Worm (Caenorhabditis elegans) whole organism, early embryonic: ENCODE results near the gene Y57G11C.1130.

Experiments
- B0310.2 ChIP-seq: sonication (generic microtip); optimal IDR thresholded peaks from 2 replicates; lab custom pipeline; 2016; ENCODE audit warnings: mild to moderate bottlenecking, missing genetic modification characterization, missing compliant biosample characterization
- F13C5.2 ChIP-seq: sonication (generic microtip); optimal IDR thresholded peaks from 2 replicates; lab custom pipeline; 2017; ENCODE audit warnings: mild to moderate bottlenecking, missing genetic modification characterization, inconsistent platforms, missing compliant biosample characterization
- aly-1 ChIP-seq: sonication (generic microtip); optimal IDR thresholded peaks from 2 replicates; lab custom pipeline; 2016; ENCODE audit warnings: missing genetic modification characterization, missing compliant biosample characterization
- ama-1 ChIP-seq: fragments of 150-350 bp; optimal IDR thresholded peaks from 2 replicates; lab custom pipeline; 2014
- ceh-13 ChIP-seq: fragments of 200-800 bp; sonication (Bioruptor generic); optimal IDR thresholded peaks from 2 replicates; lab custom pipeline; 2018; ENCODE audit warnings: mild to moderate bottlenecking, missing genetic modification characterization, missing compliant biosample characterization
- ceh-36 ChIP-seq: sonication (generic microtip); optimal IDR thresholded peaks from 2 replicates; lab custom pipeline; 2016; ENCODE audit warnings: missing genetic modification characterization, inconsistent platforms, missing compliant biosample characterization
- ets-7 ChIP-seq: sonication (generic microtip); optimal IDR thresholded peaks from 2 replicates; lab custom pipeline; 2016; ENCODE audit warnings: missing genotype, missing genetic modification characterization, missing compliant biosample characterization
- flt-1 ChIP-seq: fragments of 200-800 bp; sonication (Bioruptor generic); IDR thresholded peaks from 2 replicates; pipeline ENCODE4 v1.3.6; 2022; ENCODE audit warnings: missing genetic modification characterization, missing compliant biosample characterization
- hmbx-1 ChIP-seq: sonication (generic microtip); optimal IDR thresholded peaks from 2 replicates; lab custom pipeline; 2016; ENCODE audit warnings: mild to moderate bottlenecking, missing genetic modification characterization, missing compliant biosample characterization
- hmg-4 ChIP-seq: fragments of 200-800 bp; sonication (Bioruptor generic); optimal IDR thresholded peaks from 2 replicates; lab custom pipeline; 2018; ENCODE audit warnings: mild to moderate bottlenecking, missing genetic modification characterization, missing compliant biosample characterization
- hnd-1 ChIP-seq: sonication (generic microtip); optimal IDR thresholded peaks from 2 replicates; lab custom pipeline; 2016; ENCODE audit warnings: missing genetic modification characterization, missing compliant biosample characterization
- pes-1 ChIP-seq: fragments of 200-800 bp; sonication (Bioruptor generic); IDR thresholded peaks from 2 replicates; pipeline ENCODE4 v1.3.6; 2022; ENCODE audit warnings: missing genetic modification reagents, missing genetic modification characterization, missing compliant biosample characterization
- scrt-1 ChIP-seq: fragments of 200-800 bp; sonication (Bioruptor generic); IDR thresholded peaks from 2 replicates; pipeline ENCODE4 v1.3.6; 2022; ENCODE audit warnings: missing genetic modification characterization, missing compliant biosample characterization
- sea-1 ChIP-seq: fragments of 200-800 bp; sonication (Bioruptor generic); conservative IDR thresholded peaks from 2 replicates; pipeline ENCODE4 v1.3.6; 2022; ENCODE audit warnings: missing genetic modification characterization, missing compliant biosample characterization
- tbx-11 ChIP-seq: fragments of 200-800 bp; sonication (Bioruptor generic); IDR thresholded peaks from 2 replicates; pipeline ENCODE4 v1.3.6; 2022; ENCODE audit warnings: missing genetic modification characterization, missing compliant biosample characterization
- tbx-37 ChIP-seq: fragments of 200-800 bp; sonication (Bioruptor generic); conservative IDR thresholded peaks from 2 replicates; pipeline ENCODE4 v1.3.6; 2022; ENCODE audit warnings: missing genetic modification reagents, missing genetic modification characterization, missing compliant biosample characterization
- tra-4 ChIP-seq: sonication (generic microtip); optimal IDR thresholded peaks from 2 replicates; lab custom pipeline; 2017; ENCODE audit warnings: missing genetic modification characterization, missing compliant biosample characterization

Gene Y57G11C.1130

DNA sequence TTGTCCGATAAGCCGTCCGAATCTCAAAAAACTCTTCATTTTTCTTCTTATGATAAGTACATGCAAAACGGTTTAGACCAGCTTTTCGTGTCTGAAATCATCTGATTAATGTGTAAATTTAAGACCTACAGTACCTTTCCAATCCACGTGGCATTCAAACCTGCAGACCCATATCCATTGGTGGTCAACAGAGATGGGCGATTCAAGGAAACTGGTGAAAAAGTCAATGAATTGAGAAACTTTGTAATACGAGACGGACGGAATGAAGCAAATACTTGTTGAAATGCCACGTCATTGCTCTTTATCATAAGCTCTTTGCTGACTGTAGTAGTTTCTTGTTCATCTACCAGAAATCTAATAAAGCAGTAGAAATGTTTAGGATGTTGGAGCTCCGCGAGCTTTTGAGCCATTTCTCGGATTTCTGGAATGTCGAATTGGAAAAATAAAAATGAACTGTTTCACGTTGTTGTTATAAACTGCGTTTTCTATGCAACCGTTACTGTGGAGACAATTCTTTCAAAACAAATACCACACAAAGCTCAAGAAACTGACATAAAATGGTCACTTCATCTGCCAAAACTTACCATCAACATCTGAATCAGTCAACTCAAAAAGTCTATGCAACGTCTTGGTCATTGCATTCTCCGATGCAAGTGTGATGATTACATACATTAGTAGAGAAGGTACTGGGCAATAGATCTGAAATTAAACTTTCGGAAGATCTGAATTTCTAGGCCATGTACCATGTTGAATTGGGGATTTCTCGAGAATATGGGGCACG lies 18.2 kb upstream of the Y57G11C.1130 start:
- TF ChIP-seq ceh-13 (no peak), ama-1 (no peak), ets-7 (no peak), hnd-1 (no peak), scrt-1 (GFP tag; lab: Robert Waterston, UW) (no peak), tbx-37 (GFP tag; lab: Robert Waterston, UW) (no peak), flt-1 (GFP tag; lab: Robert Waterston, UW) (no peak), hmg-4 (GFP tag; lab: Kevin White, UChicago) (no peak), tra-4 (tag; lab: Kevin White, UChicago) (no peak), F13C5.2 (tag; lab: Kevin White, UChicago) (no peak), hmbx-1 (tag; lab: Kevin White, UChicago) (no peak), ceh-36 (tag; lab: Kevin White, UChicago) (no peak), aly-1 (tag; lab: Kevin White, UChicago) (no peak), B0310.2 (no peak), tbx-11 (GFP tag; lab: Robert Waterston, UW) (no peak), pes-1 (GFP tag; lab: Robert Waterston, UW) (no peak), sea-1 (GFP tag; lab: Robert Waterston, UW) (no peak)

DNA sequence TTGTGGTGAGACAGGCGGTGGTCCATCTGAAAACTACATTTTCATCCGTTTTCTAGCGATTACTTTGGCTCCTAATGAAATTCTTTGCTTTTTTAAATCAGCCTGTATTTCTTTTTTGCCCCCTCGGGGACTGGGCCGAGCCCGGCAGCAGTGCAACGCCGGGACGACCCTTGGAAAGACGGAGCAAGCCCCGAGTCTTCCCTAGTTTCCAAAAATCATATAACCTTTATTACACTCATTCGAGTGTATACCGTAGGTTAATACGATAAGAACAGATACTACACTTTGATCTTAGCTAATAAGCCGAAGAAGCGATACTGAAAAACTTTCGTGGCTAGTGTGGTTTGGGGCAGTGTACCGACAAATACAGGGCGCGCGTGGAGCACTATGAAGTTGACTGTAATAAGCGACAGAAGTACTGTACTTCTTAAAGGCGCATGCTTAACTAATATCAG lies 17.6 kb upstream of the Y57G11C.1130 start:
- TF ChIP-seq ceh-13 (no peak), tbx-11 (GFP tag; lab: Robert Waterston, UW) (no peak), sea-1 (GFP tag; lab: Robert Waterston, UW) (no peak), tbx-37 (GFP tag; lab: Robert Waterston, UW) (no peak), hmg-4 (GFP tag; lab: Kevin White, UChicago) (no peak), aly-1 (tag; lab: Kevin White, UChicago) (no peak), scrt-1 (GFP tag; lab: Robert Waterston, UW) (no peak), F13C5.2 (tag; lab: Kevin White, UChicago) (no peak), ceh-36 (tag; lab: Kevin White, UChicago) (no peak), hmbx-1 (tag; lab: Kevin White, UChicago) (no peak), hnd-1 (no peak), ama-1 (no peak), ets-7 (no peak), B0310.2 (no peak), flt-1 (GFP tag; lab: Robert Waterston, UW) (no peak), pes-1 (GFP tag; lab: Robert Waterston, UW) (no peak), tra-4 (tag; lab: Kevin White, UChicago) (no peak)

DNA sequence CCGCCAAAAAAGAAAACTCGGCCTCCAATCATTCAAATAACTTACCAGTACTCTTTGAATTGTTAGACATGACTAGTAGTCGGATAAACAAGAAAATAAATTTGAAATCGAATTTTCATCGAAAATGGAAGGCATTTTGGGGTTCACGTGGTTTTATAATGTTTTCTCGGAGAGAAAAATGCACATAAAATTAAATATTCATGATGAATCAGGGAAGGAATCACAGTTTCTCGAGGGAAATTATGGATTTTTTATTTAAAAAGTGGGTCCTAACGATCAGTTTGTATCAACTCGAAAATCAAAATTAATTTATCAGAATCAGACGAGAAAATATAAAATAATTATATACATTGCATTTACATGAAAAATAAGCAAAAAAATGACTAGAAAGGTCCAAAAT lies 17.0 kb upstream of the Y57G11C.1130 start, which contains the start of gene Y57G11C.5:
TSS of gene Y57G11C.5 (minus strand) at position 101 of the 400 bp plus-strand sequence.
- TF ChIP-seq hnd-1 (no peak), ceh-36 (tag; lab: Kevin White, UChicago) (no peak), flt-1 (GFP tag; lab: Robert Waterston, UW) (no peak), pes-1 (GFP tag; lab: Robert Waterston, UW) (no peak), B0310.2 (no peak), tbx-37 (GFP tag; lab: Robert Waterston, UW) (no peak), hmg-4 (GFP tag; lab: Kevin White, UChicago) (no peak), F13C5.2 (tag; lab: Kevin White, UChicago) (no peak), scrt-1 (GFP tag; lab: Robert Waterston, UW) (no peak), sea-1 (GFP tag; lab: Robert Waterston, UW) (no peak), ama-1 (no peak), ets-7 (no peak)

DNA sequence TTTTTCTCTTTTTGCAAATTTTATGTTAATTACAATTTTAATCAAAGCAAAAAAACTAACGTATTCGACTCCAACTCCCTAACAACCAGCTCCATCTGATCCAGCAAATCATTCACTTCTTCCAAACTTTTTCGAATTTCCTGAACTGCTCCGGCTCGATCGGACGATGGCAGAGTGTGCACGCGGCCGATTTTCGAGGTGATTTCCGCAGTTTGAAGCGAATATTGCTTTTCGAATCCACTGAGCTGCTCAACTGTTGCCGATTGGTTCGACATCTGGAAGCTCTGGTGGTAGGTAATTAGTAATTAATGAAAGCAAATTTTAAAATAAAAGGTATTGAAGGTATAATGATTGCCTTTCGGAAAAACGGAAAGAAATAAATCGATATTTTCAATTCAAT lies 15.9 kb upstream of the Y57G11C.1130 start, which contains the start of gene vti-1:
TSS of gene vti-1 (minus strand) at position 284 of the 400 bp plus-strand sequence.
- TF ChIP-seq scrt-1 (GFP tag; lab: Robert Waterston, UW) = no peak
- no peak for TF ChIP-seq pes-1 (GFP tag; lab: Robert Waterston, UW)
- TF ChIP-seq tbx-37 (GFP tag; lab: Robert Waterston, UW) = no peak
- no peak for TF ChIP-seq ama-1
- TF ChIP-seq ceh-13 = no peak
- TF ChIP-seq ceh-36 (tag; lab: Kevin White, UChicago) = no peak
- no peak for TF ChIP-seq F13C5.2 (tag; lab: Kevin White, UChicago)
- no peak for TF ChIP-seq flt-1 (GFP tag; lab: Robert Waterston, UW)
- no peak for TF ChIP-seq hmg-4 (GFP tag; lab: Kevin White, UChicago)
- no peak for TF ChIP-seq hnd-1
- no peak for TF ChIP-seq tbx-11 (GFP tag; lab: Robert Waterston, UW)
- TF ChIP-seq aly-1 (tag; lab: Kevin White, UChicago) = no peak
- no peak for TF ChIP-seq ets-7
- no peak for TF ChIP-seq B0310.2
- TF ChIP-seq tra-4 (tag; lab: Kevin White, UChicago) = no peak
- no peak for TF ChIP-seq hmbx-1 (tag; lab: Kevin White, UChicago)
- TF ChIP-seq sea-1 (GFP tag; lab: Robert Waterston, UW) = no peak

DNA sequence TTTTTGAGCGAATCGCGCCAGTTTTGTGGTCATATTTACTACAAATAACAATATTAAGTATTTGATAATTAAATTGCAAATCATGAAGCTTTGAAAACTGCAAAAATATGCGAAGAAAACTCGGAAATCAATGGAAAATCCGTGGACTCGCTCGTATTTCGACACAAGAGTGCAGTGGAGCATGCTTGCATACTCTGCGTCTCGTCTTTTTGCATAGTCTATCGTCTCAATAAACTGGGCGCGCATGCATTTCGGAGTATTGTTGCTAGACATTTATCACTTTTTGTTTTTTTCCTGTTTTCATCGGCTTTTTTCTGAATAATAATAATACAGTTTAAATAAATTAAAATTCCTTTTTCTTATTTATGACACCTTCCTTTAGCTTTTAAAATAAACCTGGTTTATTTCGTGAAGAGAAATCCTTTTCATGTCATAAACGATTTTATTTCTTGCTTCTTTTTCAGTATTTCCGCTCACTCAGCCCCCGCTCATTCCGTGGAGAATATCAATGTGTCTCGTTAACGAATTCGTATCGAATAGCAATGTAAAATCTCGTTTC lies 14.5 kb upstream of the Y57G11C.1130 start, which contains the start of the genes mrps-7 and Y57G11C.3:
TSS of gene mrps-7 (minus strand) at position 38 of the 559 bp plus-strand sequence.
TSS of gene Y57G11C.3 (plus strand) at position 509 of the 559 bp plus-strand sequence.
- peak; percentile 0 for TF ChIP-seq hmg-4 (GFP tag; lab: Kevin White, UChicago)
- peak; percentile 83 for TF ChIP-seq F13C5.2 (tag; lab: Kevin White, UChicago)
- TF ChIP-seq ets-7 = no peak
- TF ChIP-seq ceh-36 (tag; lab: Kevin White, UChicago) = no peak

ce11 chrIV:14769218-14769835 lies 13.0 kb upstream of the Y57G11C.1130 start, which contains the start of gene Y57G11C.43:
Y57G11C.43 (plus strand) TSS chrIV:14769441.
- TF ChIP-seq tbx-11 (GFP tag; lab: Robert Waterston, UW) (no peak), ets-7 (no peak), tbx-37 (GFP tag; lab: Robert Waterston, UW) (no peak), F13C5.2 (tag; lab: Kevin White, UChicago) (no peak), scrt-1 (GFP tag; lab: Robert Waterston, UW) (no peak), pes-1 (GFP tag; lab: Robert Waterston, UW) (no peak), tra-4 (tag; lab: Kevin White, UChicago) (no peak), B0310.2 (no peak), ceh-36 (tag; lab: Kevin White, UChicago) (no peak)
